Worm (Caenorhabditis elegans) whole organism, L4/young adult: ENCODE measurements around the gene eif-2Bgamma.

Experiments used
- W03F9.2 ChIP-seq: fragments of 150-350 bp; optimal IDR thresholded peaks from 2 replicates; lab custom pipeline; 2014; ENCODE audit warnings: missing biosample characterization, missing genetic modification characterization
- dao-5 ChIP-seq: sonication (generic microtip); optimal IDR thresholded peaks from 2 replicates; lab custom pipeline; 2016; ENCODE audit warnings: missing genotype, missing genetic modification characterization, moderate library complexity, missing compliant biosample characterization
- him-1 ChIP-seq: sonication (generic microtip); optimal IDR thresholded peaks from 2 replicates; lab custom pipeline; 2016; ENCODE audit warnings: missing genotype, missing genetic modification reagents, missing genetic modification characterization, missing compliant biosample characterization

Gene eif-2Bgamma

ce11 chrII:6932978-6933377 lies 34.5 kb downstream of the eif-2Bgamma start:
- TF ChIP-seq W03F9.2 (tag; lab: Kevin White, UChicago) (no peak), him-1 (no peak), dao-5 (tag; lab: Kevin White, UChicago) (no peak)

ce11 chrII:6930072-6930471 lies 37.4 kb downstream of the eif-2Bgamma start:
- TF ChIP-seq W03F9.2 (tag; lab: Kevin White, UChicago) = no peak
- TF ChIP-seq him-1 = no peak
- TF ChIP-seq dao-5 (tag; lab: Kevin White, UChicago) = no peak

ce11 chrII:6928416-6928815 lies 39.0 kb downstream of the eif-2Bgamma start, which contains the start of gene flcn-1:
Gene flcn-1, plus strand, starts transcription at chrII:6928763.
- TF ChIP-seq him-1 (no peak), W03F9.2 (tag; lab: Kevin White, UChicago) (no peak), dao-5 (tag; lab: Kevin White, UChicago) (no peak)

- TF ChIP-seq him-1 (no peak), dao-5 (tag; lab: Kevin White, UChicago) (no peak), W03F9.2 (tag; lab: Kevin White, UChicago) (no peak)
Measured at ce11 chrII:6927603-6928002, 39.8 kb downstream of the eif-2Bgamma start, which contains the start of gene F22D3.4. Gene F22D3.4, minus strand, starts transcription at chrII:6927603.

ce11 chrII:6927034-6927433 lies 40.4 kb downstream of the eif-2Bgamma start:
- TF ChIP-seq dao-5 (tag; lab: Kevin White, UChicago) (no peak), him-1 (no peak), W03F9.2 (tag; lab: Kevin White, UChicago) (no peak)

- TF ChIP-seq dao-5 (tag; lab: Kevin White, UChicago) (peak; percentile 26), him-1 (peak; percentile 66), W03F9.2 (tag; lab: Kevin White, UChicago) (peak; percentile 51)
Measured at ce11 chrII:6926488-6926887, 41.0 kb downstream of the eif-2Bgamma start.

- TF ChIP-seq dao-5 (tag; lab: Kevin White, UChicago) (no peak), W03F9.2 (tag; lab: Kevin White, UChicago) (no peak), him-1 (no peak)
Measured at ce11 chrII:6926054-6926453, 41.4 kb downstream of the eif-2Bgamma start.

- TF ChIP-seq W03F9.2 (tag; lab: Kevin White, UChicago) (no peak), him-1 (no peak), dao-5 (tag; lab: Kevin White, UChicago) (no peak)
Measured at ce11 chrII:6923792-6924191, 43.7 kb downstream of the eif-2Bgamma start.

ce11 chrII:6919363-6919851 lies 48.0 kb downstream of the eif-2Bgamma start, which contains the start of gene B0252.1:
Gene B0252.1, plus strand, starts transcription at chrII:6919680.
- TF ChIP-seq W03F9.2 (tag; lab: Kevin White, UChicago) (no peak), him-1 (no peak), dao-5 (tag; lab: Kevin White, UChicago) (no peak)

ce11 chrII:6918862-6919261 lies 48.6 kb downstream of the eif-2Bgamma start, which contains the start of gene B0252.5:
Gene B0252.5, minus strand, starts transcription at chrII:6918878.
- TF ChIP-seq W03F9.2 (tag; lab: Kevin White, UChicago) = no peak
- no peak for TF ChIP-seq him-1
- TF ChIP-seq dao-5 (tag; lab: Kevin White, UChicago) = no peak

ce11 chrII:6917710-6918109 lies 49.7 kb downstream of the eif-2Bgamma start, which contains the start of gene B0252.11:
Gene B0252.11, minus strand, starts transcription at chrII:6917810.
- TF ChIP-seq him-1 = no peak
- no peak for TF ChIP-seq W03F9.2 (tag; lab: Kevin White, UChicago)
- no peak for TF ChIP-seq dao-5 (tag; lab: Kevin White, UChicago)

- TF ChIP-seq W03F9.2 (tag; lab: Kevin White, UChicago) (no peak), him-1 (no peak), dao-5 (tag; lab: Kevin White, UChicago) (no peak)
Measured at ce11 chrII:6915875-6916274, 51.6 kb downstream of the eif-2Bgamma start, which contains the start of gene B0252.8. Gene B0252.8, plus strand, starts transcription at chrII:6916166.
